Worm (Caenorhabditis elegans): ENCODE measurements around the gene W02B12.11.

W02B12.11 gene

ce11 chrII:11484600-11484999 lies 10.9 kb downstream of the W02B12.11 start (continued):
- no peak for TF ChIP-seq pros-1 (tag; optimal IDR thresholded peaks at IDR 0.05)
- peak; percentile 91 for TF ChIP-seq ceh-18 (tag; optimal IDR thresholded peaks at IDR 0.05)
- TF ChIP-seq sox-4 (tag; optimal IDR thresholded peaks at IDR 0.05): peak; percentile 97
- TF ChIP-seq rnt-1 (tag; optimal IDR thresholded peaks at IDR 0.05): peak; percentile 37
- peak; percentile 94 for TF ChIP-seq ceh-14 (tag; optimal IDR thresholded peaks at IDR 0.05)
- peak; percentile 88 for TF ChIP-seq dve-1 (tag; optimal IDR thresholded peaks at IDR 0.05)
- TF ChIP-seq ceh-6 (GFP tag; optimal IDR thresholded peaks at IDR 0.05): peak; percentile 96
- no peak for TF ChIP-seq nhr-11 (tag; optimal IDR thresholded peaks at IDR 0.05)
- TF ChIP-seq fkh-10 (GFP tag; optimal IDR thresholded peaks at IDR 0.05): no peak
- TF ChIP-seq K02D7.2 (tag; optimal IDR thresholded peaks at IDR 0.05): peak; percentile 96
- peak; percentile 97 for TF ChIP-seq gmeb-2 (tag; optimal IDR thresholded peaks at IDR 0.05)
- TF ChIP-seq sdc-2 (tag; optimal IDR thresholded peaks at IDR 0.05): peak; percentile 86
- TF ChIP-seq hlh-30 (tag; optimal IDR thresholded peaks at IDR 0.05; ENCODE audit: insufficient read depth): peak; percentile 78
- peak; percentile 91 for TF ChIP-seq unc-3 (GFP tag; conservative IDR thresholded peaks at IDR 0.05)
- peak; percentile 92 for TF ChIP-seq unc-3 (tag; optimal IDR thresholded peaks at IDR 0.05)
- peak; percentile 81 for TF ChIP-seq nfya-1 (tag; optimal IDR thresholded peaks at IDR 0.05)
- peak; percentile 97 for TF ChIP-seq ceh-24 (tag; optimal IDR thresholded peaks at IDR 0.05)
- TF ChIP-seq fkh-6 (tag; optimal IDR thresholded peaks at IDR 0.05): peak; percentile 96
- peak; percentile 95 for TF ChIP-seq madf-2 (tag; optimal IDR thresholded peaks at IDR 0.05)
- peak; percentile 26 for TF ChIP-seq ceh-22 (tag; optimal IDR thresholded peaks at IDR 0.05)
- peak; percentile 80 for TF ChIP-seq odd-2 (tag; optimal IDR thresholded peaks at IDR 0.05)
- peak; percentile 98 for TF ChIP-seq elt-2 (tag; optimal IDR thresholded peaks at IDR 0.05)
- TF ChIP-seq unc-42 (tag; optimal IDR thresholded peaks at IDR 0.05): peak; percentile 70
- TF ChIP-seq dmd-4 (tag; optimal IDR thresholded peaks at IDR 0.05; ENCODE audit: borderline replicate concordance): peak; percentile 90
- peak; percentile 94 for TF ChIP-seq nhr-232 (tag; optimal IDR thresholded peaks at IDR 0.05)
- TF ChIP-seq K09A11.1 (tag; optimal IDR thresholded peaks at IDR 0.05; ENCODE audit: insufficient read depth): peak; percentile 84
- peak; percentile 94 for TF ChIP-seq lin-11 (tag; optimal IDR thresholded peaks at IDR 0.05)
- TF ChIP-seq pax-1 (tag; optimal IDR thresholded peaks at IDR 0.05): no peak
- peak; percentile 89 for TF ChIP-seq ahr-1 (tag; optimal IDR thresholded peaks at IDR 0.05)
- TF ChIP-seq che-1 (tag; optimal IDR thresholded peaks at IDR 0.05): peak; percentile 96
- TF ChIP-seq lim-6 (tag; optimal IDR thresholded peaks at IDR 0.05): peak; percentile 76
- peak; percentile 95 for TF ChIP-seq eyg-1 (tag; optimal IDR thresholded peaks at IDR 0.05)
- peak; percentile 96 for TF ChIP-seq hlh-15 (tag; optimal IDR thresholded peaks at IDR 0.05)
- peak; percentile 85 for TF ChIP-seq ceh-31 (tag; optimal IDR thresholded peaks at IDR 0.05)
- TF ChIP-seq hlh-13 (GFP tag; optimal IDR thresholded peaks at IDR 0.05): peak; percentile 93
- TF ChIP-seq pha-2 (tag; optimal IDR thresholded peaks at IDR 0.05): peak; percentile 94
- peak; percentile 53 for TF ChIP-seq elt-4 (tag; optimal IDR thresholded peaks at IDR 0.05)
- peak; percentile 95 for TF ChIP-seq ceh-45 (GFP tag; IDR thresholded peaks at IDR 0.05)
- peak; percentile 83 for TF ChIP-seq pqm-1 (tag; optimal IDR thresholded peaks at IDR 0.05)
- TF ChIP-seq hlh-6 (tag; optimal IDR thresholded peaks at IDR 0.05): peak; percentile 96

- TF ChIP-seq K09A11.1 (tag; optimal IDR thresholded peaks at IDR 0.05; ENCODE audit: insufficient read depth) (no peak), ceh-22 (tag; optimal IDR thresholded peaks at IDR 0.05) (no peak), pat-9 (tag; optimal IDR thresholded peaks at IDR 0.05) (no peak), ama-1 (optimal IDR thresholded peaks at IDR 0.05) (no peak), ceh-31 (tag; optimal IDR thresholded peaks at IDR 0.05) (no peak), nhr-11 (tag; optimal IDR thresholded peaks at IDR 0.05) (no peak), elt-4 (tag; optimal IDR thresholded peaks at IDR 0.05) (no peak), unc-55 (GFP tag; optimal IDR thresholded peaks at IDR 0.05) (no peak), ceh-2 (tag; optimal IDR thresholded peaks at IDR 0.05) (no peak)
These were observed 11.5 kb downstream of the W02B12.11 start, which contains the start of gene twk-5 for ce11 chrII:11485200-11485599. TSS of gene twk-5 (minus strand) at chrII:11485300.
